Worm (Caenorhabditis elegans) whole organism, mixed stage, embryonic: ENCODE data around the gene ttc-37.

Experiments
- ceh-83 ChIP-seq: fragments of 200-800 bp; sonication (Bioruptor generic); optimal IDR thresholded peaks from 2 replicates; lab custom pipeline; 2018; ENCODE audit warnings: mild to moderate bottlenecking, missing genetic modification characterization, missing compliant biosample characterization
- elt-1 ChIP-seq: sonication (generic microtip); optimal IDR thresholded peaks from 2 replicates; lab custom pipeline; 2017; ENCODE audit warnings: missing genetic modification characterization, mild to moderate bottlenecking, missing compliant biosample characterization, antibody characterized with exemption, moderate library complexity, borderline replicate concordance; ENCODE audit not compliant: insufficient read depth
- nhr-237 ChIP-seq: fragments of 150-350 bp; optimal IDR thresholded peaks from 2 replicates; lab custom pipeline; 2014; ENCODE audit warnings: missing biosample characterization, missing genetic modification characterization

ce11 chrV:5155516-5155915 is 48.8 kb upstream of the ttc-37 start, which contains the start of gene srx-38:
- TF ChIP-seq elt-1 (no peak), nhr-237 (no peak), ceh-83 (no peak)
